Fruit fly (Drosophila melanogaster) whole organism, embryonic: Measurements from ENCODE around the gene AstA-R1.

Experiments
- Ada2b ChIP-seq: fragments of 200-800 bp; sonication (Bioruptor generic); IDR thresholded peaks from 2 replicates; pipeline ENCODE4 v1.3.6; 2022; ENCODE audit warnings: missing biosample characterization, missing genetic modification characterization
- Awh ChIP-seq: fragments of 200-800 bp; sonication (Bioruptor generic); IDR thresholded peaks from 2 replicates; pipeline ENCODE4, ENCODE4 v1.3.6; 2022; ENCODE audit warnings: missing biosample characterization, missing genetic modification characterization
- CG10274 ChIP-seq: fragments of 200-800 bp; sonication (Bioruptor generic); optimal IDR thresholded peaks from 3 replicates; lab custom pipeline; 2017; ENCODE audit warnings: missing biosample characterization, mild to moderate bottlenecking, missing genetic modification characterization
- CG10366 ChIP-seq: fragments of 200-800 bp; sonication (Bioruptor generic); IDR thresholded peaks from 2 replicates; pipeline ENCODE4 v1.3.6; 2022; ENCODE audit warnings: missing biosample characterization, missing genetic modification characterization
- CG10979 ChIP-seq: fragments of 200-800 bp; sonication (Bioruptor generic); optimal IDR thresholded peaks from 2 replicates; lab custom pipeline; 2018; ENCODE audit warnings: missing biosample characterization, mild to moderate bottlenecking, missing genetic modification characterization, moderate library complexity
- CG11247 ChIP-seq: fragments of 200-800 bp; sonication (Bioruptor generic); IDR thresholded peaks from 2 replicates; pipeline ENCODE4 v1.3.6; 2022; ENCODE audit warnings: missing biosample characterization, missing genetic modification characterization
- CG11504 ChIP-seq: fragments of 200-800 bp; sonication (Bioruptor generic); optimal IDR thresholded peaks from 3 replicates; lab custom pipeline; 2019; ENCODE audit warnings: missing biosample characterization, mild to moderate bottlenecking, missing genetic modification characterization, moderate library complexity
- CG12236 ChIP-seq: fragments of 200-800 bp; sonication (Bioruptor generic); optimal IDR thresholded peaks from 2 replicates; lab custom pipeline; 2016; ENCODE audit warnings: missing biosample characterization, missing genetic modification characterization
- CG12942 ChIP-seq: fragments of 200-800 bp; sonication (Bioruptor generic); optimal IDR thresholded peaks from 3 replicates; lab custom pipeline; 2016; ENCODE audit warnings: missing biosample characterization, missing genetic modification characterization
- CG13624 ChIP-seq: fragments of 200-800 bp; sonication (Bioruptor generic); optimal IDR thresholded peaks from 2 replicates; lab custom pipeline; 2016; ENCODE audit warnings: missing biosample characterization, missing genetic modification characterization
- CG14014 ChIP-seq: fragments of 200-800 bp; sonication (Bioruptor generic); IDR thresholded peaks from 2 replicates; pipeline ENCODE4 v1.3.6; 2022; ENCODE audit warnings: missing biosample characterization, missing genetic modification characterization
- CG15696 ChIP-seq: fragments of 200-800 bp; sonication (Bioruptor generic); optimal IDR thresholded peaks from 2 replicates; lab custom pipeline; 2019; ENCODE audit warnings: missing biosample characterization, mild to moderate bottlenecking, missing genetic modification characterization, moderate library complexity
- CG16779 ChIP-seq: fragments of 200-800 bp; sonication (Bioruptor generic); IDR thresholded peaks from 2 replicates; pipeline ENCODE4 v1.3.6; 2022; ENCODE audit warnings: missing biosample characterization, missing genetic modification characterization
- CG2129 ChIP-seq: fragments of 200-800 bp; sonication (Bioruptor generic); IDR thresholded peaks from 2 replicates; pipeline ENCODE4 v1.3.6; 2022; ENCODE audit warnings: missing biosample characterization, missing genetic modification characterization; ENCODE audit not compliant: partially characterized antibody
- CG2875 ChIP-seq: fragments of 200-800 bp; sonication (Bioruptor generic); optimal IDR thresholded peaks from 2 replicates; lab custom pipeline; 2017; ENCODE audit warnings: missing biosample characterization, mild to moderate bottlenecking, missing genetic modification characterization, missing genetic modification reagents
- CG34224 ChIP-seq: fragments of 200-800 bp; sonication (Bioruptor generic); IDR thresholded peaks from 3 replicates; pipeline ENCODE4 v1.3.6; 2022; ENCODE audit warnings: missing biosample characterization, missing genetic modification characterization; ENCODE audit not compliant: partially characterized antibody
- CG4404 ChIP-seq: fragments of 200-800 bp; sonication (Bioruptor generic); IDR thresholded peaks from 2 replicates; pipeline ENCODE4 v1.3.6; 2022; ENCODE audit warnings: missing biosample characterization, missing genetic modification characterization
- CG4424 ChIP-seq: fragments of 200-800 bp; sonication (Bioruptor generic); optimal IDR thresholded peaks from 3 replicates; lab custom pipeline; 2016; ENCODE audit warnings: missing biosample characterization, missing genetic modification characterization
- CG4707 ChIP-seq: fragments of 200-800 bp; sonication (Bioruptor generic); optimal IDR thresholded peaks from 2 replicates; lab custom pipeline; 2018; ENCODE audit warnings: missing biosample characterization, mild to moderate bottlenecking, missing genetic modification characterization, moderate library complexity
- CG4854 ChIP-seq: fragments of 200-800 bp; sonication (Bioruptor generic); optimal IDR thresholded peaks from 2 replicates; lab custom pipeline; 2016; ENCODE audit warnings: missing biosample characterization, missing genetic modification characterization, inconsistent platforms
- CG5953 ChIP-seq: fragments of 200-800 bp; sonication (Bioruptor generic); IDR thresholded peaks from 2 replicates; pipeline ENCODE4 v1.3.6; 2022; ENCODE audit warnings: missing biosample characterization, missing genetic modification characterization
- CG6654 ChIP-seq: fragments of 200-800 bp; sonication (Bioruptor generic); optimal IDR thresholded peaks from 2 replicates; lab custom pipeline; 2017; ENCODE audit warnings: missing biosample characterization, mild to moderate bottlenecking, missing genetic modification characterization
- CG7556 ChIP-seq: fragments of 200-800 bp; sonication (Bioruptor generic); optimal IDR thresholded peaks from 2 replicates; lab custom pipeline; 2017; ENCODE audit warnings: missing biosample characterization, mild to moderate bottlenecking, missing genetic modification characterization
- Dad ChIP-seq: fragments of 200-800 bp; sonication (Bioruptor generic); optimal IDR thresholded peaks from 3 replicates; lab custom pipeline; 2016; ENCODE audit warnings: missing biosample characterization, missing genetic modification characterization
- Dip3 ChIP-seq: fragments of 200-800 bp; sonication (Bioruptor generic); optimal IDR thresholded peaks from 3 replicates; lab custom pipeline; 2016; ENCODE audit warnings: missing biosample characterization, missing genetic modification characterization
- Dref ChIP-seq: fragments of 200-800 bp; sonication (Bioruptor generic); IDR thresholded peaks from 2 replicates; pipeline ENCODE4 v1.3.6; 2022; ENCODE audit warnings: missing biosample characterization, missing genetic modification characterization
- Eip74EF ChIP-seq, 2 experiments: fragments of 200-800 bp in 1 of 2; fragments of >200 bp in 1 of 2; sonication (Bioruptor generic) in 1 of 2; optimal IDR thresholded peaks; 2 replicates each; lab custom pipeline; 2017 to 2019; ENCODE audit warnings: missing biosample characterization in 2 of 2, missing genetic modification characterization in 2 of 2, mild to moderate bottlenecking in 1 of 2, moderate library complexity in 1 of 2
- Elba2 ChIP-seq: fragments of 200-800 bp; sonication (Bioruptor generic); optimal IDR thresholded peaks from 3 replicates; lab custom pipeline; 2016; ENCODE audit warnings: missing biosample characterization, missing genetic modification characterization
- HLH4C ChIP-seq: fragments of 200-800 bp; sonication (Bioruptor generic); IDR thresholded peaks from 3 replicates; pipeline ENCODE4 v1.3.6; 2022; ENCODE audit warnings: missing biosample characterization, missing genetic modification characterization; ENCODE audit not compliant: partially characterized antibody
- Lim3 ChIP-seq: fragments of 200-800 bp; sonication (Bioruptor generic); IDR thresholded peaks from 2 replicates; pipeline ENCODE4 v1.3.6; 2022; ENCODE audit warnings: missing biosample characterization, missing genetic modification characterization
- MTF-1 ChIP-seq: fragments of 200-800 bp; sonication (Bioruptor generic); optimal IDR thresholded peaks from 2 replicates; lab custom pipeline; 2018; ENCODE audit warnings: missing biosample characterization, mild to moderate bottlenecking, missing genetic modification characterization, borderline replicate concordance
- Myb ChIP-seq: fragments of 200-800 bp; sonication (Bioruptor generic); optimal IDR thresholded peaks from 2 replicates; lab custom pipeline; 2016; ENCODE audit warnings: missing biosample characterization, missing genetic modification characterization
- NC2α ChIP-seq: fragments of 200-800 bp; sonication (Bioruptor generic); optimal IDR thresholded peaks from 2 replicates; lab custom pipeline; 2016; ENCODE audit warnings: missing biosample characterization, missing genetic modification characterization
- Sry-δ ChIP-seq: fragments of 200-800 bp; sonication (Bioruptor generic); optimal IDR thresholded peaks from 2 replicates; lab custom pipeline; 2016; ENCODE audit warnings: missing biosample characterization, missing genetic modification characterization
- TFAM ChIP-seq: fragments of 200-800 bp; sonication (Bioruptor generic); optimal IDR thresholded peaks from 2 replicates; lab custom pipeline; 2017; ENCODE audit warnings: missing biosample characterization, missing genetic modification characterization, inconsistent platforms
- Taf1 ChIP-seq: fragments of 200-800 bp; sonication (Bioruptor generic); IDR thresholded peaks from 2 replicates; pipeline ENCODE4 v1.3.6; 2022; ENCODE audit warnings: missing biosample characterization, missing genetic modification characterization
- Tbp ChIP-seq: fragments of >200 bp; optimal IDR thresholded peaks from 2 replicates; lab custom pipeline; 2018; ENCODE audit warnings: missing biosample characterization, missing genetic modification characterization
- YL-1 ChIP-seq: fragments of 200-800 bp; sonication (Bioruptor generic); optimal IDR thresholded peaks from 3 replicates; lab custom pipeline; 2017; ENCODE audit warnings: missing biosample characterization, mild to moderate bottlenecking, missing genetic modification characterization
- ac ChIP-seq: fragments of 200-800 bp; sonication (Bioruptor generic); optimal IDR thresholded peaks from 3 replicates; lab custom pipeline; 2017; ENCODE audit warnings: missing biosample characterization, mild to moderate bottlenecking, missing genetic modification characterization
- crol ChIP-seq: fragments of 200-800 bp; sonication (Bioruptor generic); IDR thresholded peaks from 2 replicates; pipeline ENCODE4 v1.3.6; 2022; ENCODE audit warnings: missing biosample characterization, missing genetic modification characterization
- disco-r ChIP-seq: fragments of 200-800 bp; sonication (Bioruptor generic); optimal IDR thresholded peaks from 2 replicates; lab custom pipeline; 2016; ENCODE audit warnings: missing biosample characterization, missing genetic modification characterization
- dm ChIP-seq: fragments of 200-800 bp; sonication (Bioruptor generic); optimal IDR thresholded peaks from 3 replicates; lab custom pipeline; 2016; ENCODE audit warnings: missing biosample characterization, missing genetic modification characterization
- dmrt11E ChIP-seq: fragments of 200-800 bp; sonication (Bioruptor generic); optimal IDR thresholded peaks from 3 replicates; lab custom pipeline; 2018; ENCODE audit warnings: missing biosample characterization, mild to moderate bottlenecking, missing genetic modification characterization, moderate library complexity
- dpn ChIP-seq, 2 experiments: fragments of 200-800 bp; sonication (Bioruptor generic); optimal IDR thresholded peaks; 3 replicates each; lab custom pipeline; 2016; ENCODE audit warnings: missing biosample characterization in 2 of 2, missing genetic modification characterization in 2 of 2
- eyg ChIP-seq: fragments of 200-800 bp; sonication (Bioruptor generic); optimal IDR thresholded peaks from 3 replicates; lab custom pipeline; 2016; ENCODE audit warnings: missing biosample characterization, missing genetic modification characterization
- gsb ChIP-seq: fragments of 200-800 bp; sonication (Bioruptor generic); IDR thresholded peaks from 2 replicates; pipeline ENCODE4 v1.3.6; 2022; ENCODE audit warnings: missing biosample characterization, missing genetic modification characterization
- pfk ChIP-seq: fragments of 200-800 bp; sonication (Bioruptor generic); optimal IDR thresholded peaks from 2 replicates; lab custom pipeline; 2018; ENCODE audit warnings: missing biosample characterization, mild to moderate bottlenecking, missing genetic modification characterization, moderate library complexity
- ro ChIP-seq: fragments of 200-800 bp; sonication (Bioruptor generic); IDR thresholded peaks from 2 replicates; pipeline ENCODE4 v1.3.6; 2022; ENCODE audit warnings: missing biosample characterization, missing genetic modification characterization
- sim ChIP-seq: fragments of 200-800 bp; sonication (Bioruptor generic); IDR thresholded peaks from 2 replicates; pipeline ENCODE4 v1.3.6; 2022; ENCODE audit warnings: missing biosample characterization, missing genetic modification characterization
- wek ChIP-seq: fragments of 200-800 bp; sonication (Bioruptor generic); optimal IDR thresholded peaks from 3 replicates; lab custom pipeline; 2018; ENCODE audit warnings: missing biosample characterization, mild to moderate bottlenecking, missing genetic modification characterization, moderate library complexity
- yki ChIP-seq: fragments of >200 bp; optimal IDR thresholded peaks from 3 replicates; lab custom pipeline; 2018

AstA-R1 gene

DNA sequence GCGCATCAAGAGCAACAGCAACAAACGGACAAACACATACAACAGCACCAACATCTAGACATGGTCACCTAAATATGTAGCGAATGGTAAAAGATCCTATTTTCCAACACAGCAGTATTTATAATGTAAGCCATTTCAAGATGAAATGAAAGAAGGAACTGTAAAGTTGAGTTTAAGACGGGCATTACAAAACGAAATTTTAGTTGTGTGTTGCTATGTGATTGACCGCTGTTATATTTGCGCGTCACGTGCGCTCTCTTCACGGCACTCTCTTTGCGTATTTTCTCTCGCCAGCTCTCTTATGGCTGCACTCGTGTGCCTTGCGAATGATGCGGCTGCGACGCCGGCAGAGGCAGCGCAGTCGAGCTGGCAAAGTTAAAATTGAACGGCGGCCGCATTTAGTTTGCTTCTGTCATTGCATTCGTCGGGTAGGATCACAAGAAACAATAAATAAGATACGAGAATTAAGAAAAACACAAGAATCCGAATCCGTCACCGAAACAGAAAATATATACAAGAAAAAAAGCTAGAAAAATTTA lies 113.6 kb downstream of the AstA-R1 start (continued):
- TF ChIP-seq CG34224 (GFP tag; lab: Robert Waterston, UW) (peak; percentile 18; the same call in 1 of the 3 replicates), CG5953 (peak; percentile 64; the same call in 1 of the 2 replicates), CG11504 (tag; lab: Kevin White, UChicago) (peak; percentile 75), disco-r (peak; percentile 34), ro (GFP tag; lab: Robert Waterston, UW) (no peak), CG12236 (GFP tag; lab: Kevin White, UChicago) (peak; percentile 24), CG16779 (no peak), dmrt11E (tag; lab: Kevin White, UChicago) (peak; percentile 71), CG4854 (GFP tag; lab: Kevin White, UChicago) (peak; percentile 23), Dip3 (GFP tag; lab: Kevin White, UChicago) (peak; percentile 31), CG4404 (GFP tag; lab: Robert Waterston, UW) (no peak), CG2875 (GFP tag; lab: Kevin White, UChicago) (peak; percentile 60), yki (lab: Kevin White, UChicago) (peak; percentile 77), crol (GFP tag; lab: Robert Waterston, UW) (no peak), Lim3 (GFP tag; lab: Robert Waterston, UW) (no peak), Sry-δ (GFP tag; lab: Kevin White, UChicago) (peak; percentile 16), Tbp (GFP tag; lab: Kevin White, UChicago) (no peak), wek (GFP tag; lab: Kevin White, UChicago) (no peak), CG10979 (tag; lab: Kevin White, UChicago) (peak; percentile 71), CG15696 (tag; lab: Kevin White, UChicago) (no peak), NC2α (GFP tag; lab: Kevin White, UChicago) (no peak), sim (peak; percentile 62), CG4424 (peak; percentile 64), CG6654 (GFP tag; lab: Kevin White, UChicago) (peak; percentile 24), CG10274 (peak; percentile 11), Dad (GFP tag; lab: Kevin White, UChicago) (peak; percentile 47), dpn (GFP tag; optimal IDR thresholded peaks at IDR 0.05; lab: Kevin White, UChicago) (peak; percentile 62 to 72), Dref (no peak), dm (GFP tag; lab: Kevin White, UChicago) (peak; percentile 38), ac (no peak), Ada2b (GFP tag; lab: Robert Waterston, UW) (peak; percentile 50), HLH4C (GFP tag; lab: Robert Waterston, UW) (no peak), pfk (GFP tag; lab: Kevin White, UChicago) (no peak), Awh (GFP tag; lab: Robert Waterston, UW) (0 out of 2 replicates have a peak, but pooled peaks have one; percentile 22), Myb (GFP tag; lab: Kevin White, UChicago) (peak; percentile 40), MTF-1 (no peak), eyg (GFP tag; lab: Kevin White, UChicago) (peak; percentile 49), CG4707 (GFP tag; lab: Kevin White, UChicago) (no peak), CG11247 (no peak), Elba2 (GFP tag; lab: Kevin White, UChicago) (no peak), CG14014 (GFP tag; lab: Robert Waterston, UW) (0 out of 2 replicates have a peak, but pooled peaks have one; percentile 54), CG2129 (no peak), CG12942 (GFP tag; lab: Kevin White, UChicago) (peak; percentile 64), CG10366 (GFP tag; lab: Robert Waterston, UW) (peak; percentile 53), gsb (GFP tag; lab: Robert Waterston, UW) (no peak), TFAM (GFP tag; lab: Kevin White, UChicago) (no peak), Taf1 (GFP tag; lab: Robert Waterston, UW) (0 out of 2 replicates have a peak, but pooled peaks have one; percentile 11), CG13624 (peak; percentile 58), CG7556 (peak; percentile 62), YL-1 (GFP tag; lab: Kevin White, UChicago) (no peak), Eip74EF (GFP tag; optimal IDR thresholded peaks at IDR 0.05; lab: Kevin White, UChicago) (peak in 1 of 2 experiments; percentile 2)
